Worm (Caenorhabditis elegans): ENCODE measurements around the gene W03C9.8.

The W03C9.8 gene

DNA sequence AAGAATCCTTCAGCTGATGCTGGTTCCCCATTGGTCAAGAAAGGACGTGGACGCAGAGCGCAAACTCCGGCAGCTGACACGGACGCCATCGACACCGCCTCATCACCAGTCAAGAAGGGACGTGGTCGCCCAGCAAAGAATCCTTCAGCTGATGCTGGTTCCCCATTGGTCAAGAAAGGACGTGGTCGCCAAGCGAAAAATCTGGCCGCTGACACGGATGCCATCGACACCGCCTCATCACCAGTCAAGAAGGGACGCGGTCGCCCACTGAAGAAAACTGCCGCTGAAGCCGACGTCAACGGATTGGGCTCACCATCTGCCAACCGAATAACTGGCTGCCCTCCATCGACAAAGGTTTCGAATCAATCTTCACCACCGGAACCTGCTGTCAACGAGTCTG lies 31.6 kb upstream of the W03C9.8 start:
- TF ChIP-seq ceh-16 (tag; optimal IDR thresholded peaks at IDR 0.05) = no peak
- no peak for TF ChIP-seq mdl-1 (tag; optimal IDR thresholded peaks at IDR 0.05)
- TF ChIP-seq unc-39 (tag; optimal IDR thresholded peaks at IDR 0.05) = no peak
- TF ChIP-seq lin-13 (GFP tag; optimal IDR thresholded peaks at IDR 0.05) = no peak
- no peak for TF ChIP-seq unc-62 (GFP tag; optimal IDR thresholded peaks at IDR 0.05)
- no peak for TF ChIP-seq fos-1 (tag; optimal IDR thresholded peaks at IDR 0.05)
- TF ChIP-seq elt-3 (tag; optimal IDR thresholded peaks at IDR 0.05) = no peak
- no peak for TF ChIP-seq egl-27 (tag; optimal IDR thresholded peaks at IDR 0.05)
- TF ChIP-seq nhr-25 (tag; optimal IDR thresholded peaks at IDR 0.05) = no peak
- TF ChIP-seq ZK546.5 (tag; optimal IDR thresholded peaks at IDR 0.05) = no peak
- TF ChIP-seq nhr-12 (tag; optimal IDR thresholded peaks at IDR 0.05) = no peak

ce11 chrII:11917530-11917952 lies 31.0 kb upstream of the W03C9.8 start:
- no peak for TF ChIP-seq nhr-12 (tag; optimal IDR thresholded peaks at IDR 0.05)
- no peak for TF ChIP-seq gmeb-1 (tag; optimal IDR thresholded peaks at IDR 0.05)
- TF ChIP-seq ztf-4 (tag; optimal IDR thresholded peaks at IDR 0.05) = no peak
- TF ChIP-seq R02D3.7 (tag; optimal IDR thresholded peaks at IDR 0.05) = no peak

DNA sequence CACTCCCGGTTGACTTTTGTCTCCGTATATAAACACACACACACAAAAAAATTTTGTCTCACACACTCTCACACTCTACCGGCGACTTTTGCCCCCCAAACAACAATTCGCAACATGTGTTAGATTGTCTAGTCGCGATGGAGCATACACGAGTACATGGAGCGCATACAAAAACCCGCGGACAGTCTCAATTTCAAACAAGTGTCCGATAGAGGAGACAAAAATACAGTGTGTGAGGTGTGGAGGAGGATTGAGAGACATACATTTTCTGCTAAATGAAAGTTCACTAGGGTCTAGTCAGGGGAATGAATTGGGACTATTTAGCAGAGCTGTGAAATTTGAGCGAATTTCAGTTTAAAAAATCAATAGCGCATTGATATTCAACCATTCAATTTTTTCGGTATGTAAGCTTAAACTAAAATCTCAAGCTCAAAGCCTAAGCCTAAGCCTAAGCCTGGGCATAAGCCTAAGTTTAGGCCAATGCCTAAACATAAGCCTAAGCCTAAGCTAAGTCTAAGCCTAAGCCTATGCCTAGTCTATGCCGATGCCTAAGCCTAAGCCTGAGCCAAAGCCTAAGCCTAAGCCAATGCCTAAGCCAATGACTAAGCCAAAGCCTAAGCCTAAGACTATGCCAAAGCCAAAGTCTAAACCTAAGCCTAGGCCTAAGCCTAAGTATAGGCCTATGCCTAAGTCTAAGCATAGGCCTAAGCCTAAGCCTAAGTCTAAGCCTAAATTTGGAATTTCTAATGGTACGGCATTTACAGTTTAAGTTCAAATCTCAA lies 25.6 kb upstream of the W03C9.8 start:
- no peak for TF ChIP-seq nhr-129 (tag; optimal IDR thresholded peaks at IDR 0.05)
- TF ChIP-seq egl-27 (tag; optimal IDR thresholded peaks at IDR 0.05) = no peak
- TF ChIP-seq nhr-237 (tag; optimal IDR thresholded peaks at IDR 0.05) = no peak
- TF ChIP-seq nhr-11 (tag; optimal IDR thresholded peaks at IDR 0.05) = no peak
- no peak for TF ChIP-seq nhr-6 (tag; optimal IDR thresholded peaks at IDR 0.05)
- no peak for TF ChIP-seq nhr-12 (tag; optimal IDR thresholded peaks at IDR 0.05)
- TF ChIP-seq fos-1 (tag; optimal IDR thresholded peaks at IDR 0.05) = no peak
- no peak for TF ChIP-seq sma-9 (GFP tag; optimal IDR thresholded peaks at IDR 0.05)
- TF ChIP-seq sma-9 (tag; optimal IDR thresholded peaks at IDR 0.05) = no peak
- TF ChIP-seq ceh-82 (tag; optimal IDR thresholded peaks at IDR 0.05) = no peak
- TF ChIP-seq lsy-2 (tag; optimal IDR thresholded peaks at IDR 0.05) = no peak
- no peak for TF ChIP-seq gmeb-1 (tag; optimal IDR thresholded peaks at IDR 0.05)
- TF ChIP-seq nhr-23 (tag; optimal IDR thresholded peaks at IDR 0.05) = no peak
- TF ChIP-seq sma-3 (GFP tag; optimal IDR thresholded peaks at IDR 0.05) = no peak
- TF ChIP-seq ztf-4 (tag; optimal IDR thresholded peaks at IDR 0.05) = no peak

DNA sequence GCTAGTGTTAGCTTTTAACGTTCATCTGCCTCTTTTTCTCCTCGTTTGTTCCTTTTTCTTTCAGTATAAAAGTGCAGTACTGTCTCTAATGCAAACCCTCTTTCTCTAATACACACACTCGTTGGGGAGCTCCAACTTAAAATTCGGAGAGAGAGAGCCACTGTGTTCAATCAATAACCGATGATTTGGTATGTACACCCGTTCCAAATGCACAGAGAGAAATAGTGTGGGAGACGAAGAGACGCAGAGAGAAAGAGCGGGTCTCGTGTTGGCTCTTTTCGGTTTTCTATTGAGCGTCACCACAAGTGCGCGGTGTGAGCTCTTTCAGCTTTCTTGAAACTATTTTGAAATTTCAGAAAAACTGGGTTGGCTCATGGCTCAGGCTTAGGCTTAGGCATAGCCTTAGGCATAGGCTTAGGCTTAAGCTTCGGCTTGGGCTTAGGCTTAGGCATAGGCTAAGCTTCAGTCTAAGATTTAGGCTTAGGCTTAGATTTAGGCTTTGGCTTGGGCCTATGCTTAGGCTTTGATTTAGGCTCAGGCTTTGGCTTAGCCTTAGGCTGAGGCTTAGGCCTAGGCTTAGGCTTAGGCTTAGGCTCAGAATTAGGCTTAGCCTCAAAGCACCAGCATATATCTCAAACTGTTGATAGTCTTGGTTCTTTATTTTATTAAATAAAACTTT lies 24.8 kb upstream of the W03C9.8 start:
- no peak for TF ChIP-seq snpc-4 (tag; optimal IDR thresholded peaks at IDR 0.05)
- TF ChIP-seq nhr-21 (tag; optimal IDR thresholded peaks at IDR 0.05) = no peak
- no peak for TF ChIP-seq mdl-1 (tag; optimal IDR thresholded peaks at IDR 0.05)

- no peak for TF ChIP-seq peb-1 (tag; optimal IDR thresholded peaks at IDR 0.05)
These were observed 23.4 kb upstream of the W03C9.8 start for ce11 chrII:11925203-11925602.

DNA sequence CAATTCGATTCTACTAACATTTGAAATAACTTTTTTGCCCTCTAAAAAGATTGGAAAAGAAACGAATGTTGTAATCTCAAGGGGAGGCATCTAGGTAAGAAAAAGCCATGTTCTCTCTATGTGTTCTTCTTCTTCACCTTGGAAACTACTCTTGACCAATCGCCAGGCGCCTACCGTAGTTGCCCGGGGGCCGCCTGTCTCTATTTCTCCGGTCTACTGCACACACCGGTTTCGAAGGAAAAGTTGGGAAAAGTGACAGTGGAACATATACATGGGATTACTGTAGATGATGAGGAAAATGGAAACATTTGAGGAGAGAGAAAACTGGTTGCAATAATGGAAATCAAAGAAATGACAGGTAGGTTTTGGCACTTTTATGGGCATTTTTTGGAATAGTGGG lies 22.1 kb upstream of the W03C9.8 start:
- TF ChIP-seq nhr-237 (tag; optimal IDR thresholded peaks at IDR 0.05) = no peak
- no peak for TF ChIP-seq nhr-77 (tag; optimal IDR thresholded peaks at IDR 0.05)
- TF ChIP-seq Y55F3AM.14 (GFP tag; optimal IDR thresholded peaks at IDR 0.05) = no peak
- no peak for TF ChIP-seq aly-2 (tag; optimal IDR thresholded peaks at IDR 0.05)
- no peak for TF ChIP-seq unc-39 (tag; optimal IDR thresholded peaks at IDR 0.05)
- TF ChIP-seq elt-3 (tag; optimal IDR thresholded peaks at IDR 0.05) = no peak
- TF ChIP-seq alr-1 (tag; optimal IDR thresholded peaks at IDR 0.05) = no peak
- no peak for TF ChIP-seq ztf-11 (tag; optimal IDR thresholded peaks at IDR 0.05)
- TF ChIP-seq unc-55 (GFP tag; optimal IDR thresholded peaks at IDR 0.05) = no peak
- no peak for TF ChIP-seq nhr-6 (tag; optimal IDR thresholded peaks at IDR 0.05)
- TF ChIP-seq lin-39 (tag; optimal IDR thresholded peaks at IDR 0.05) = no peak
- TF ChIP-seq nhr-23 (tag; optimal IDR thresholded peaks at IDR 0.05) = no peak
- no peak for TF ChIP-seq F13H6.1 (tag; optimal IDR thresholded peaks at IDR 0.05)
- TF ChIP-seq ceh-82 (tag; optimal IDR thresholded peaks at IDR 0.05) = no peak
- TF ChIP-seq gmeb-1 (tag; optimal IDR thresholded peaks at IDR 0.05) = no peak
